Worm (Caenorhabditis elegans) whole organism, L1 larva: ENCODE data around the gene C15H9.5.

Experiments used
- C16A3.4 ChIP-seq: fragments of 150-350 bp; optimal IDR thresholded peaks from 2 replicates; lab custom pipeline; 2014; ENCODE audit warnings: missing biosample characterization, missing genetic modification characterization
- F16B12.6 ChIP-seq: fragments of 150-350 bp; optimal IDR thresholded peaks from 2 replicates; lab custom pipeline; 2014; ENCODE audit warnings: missing biosample characterization, missing genetic modification characterization
- aha-1 ChIP-seq: fragments of 150-350 bp; optimal IDR thresholded peaks from 2 replicates; lab custom pipeline; 2014; ENCODE audit warnings: missing biosample characterization, missing genetic modification characterization
- alr-1 ChIP-seq: fragments of 200-800 bp; sonication (Bioruptor generic); optimal IDR thresholded peaks from 2 replicates; lab custom pipeline; 2018; ENCODE audit warnings: borderline replicate concordance, mild to moderate bottlenecking, missing genetic modification characterization, missing compliant biosample characterization
- ama-1 ChIP-seq: fragments of 150-350 bp; optimal IDR thresholded peaks from 2 replicates; lab custom pipeline; 2014
- blmp-1 ChIP-seq: fragments of 150-350 bp; optimal IDR thresholded peaks from 2 replicates; lab custom pipeline; 2014; ENCODE audit warnings: missing biosample characterization, missing genetic modification characterization
- ceh-8 ChIP-seq: fragments of 200-800 bp; sonication (Bioruptor generic); optimal IDR thresholded peaks from 2 replicates; lab custom pipeline; 2018; ENCODE audit warnings: mild to moderate bottlenecking, missing genetic modification characterization, moderate library complexity, missing compliant biosample characterization
- ceh-82 ChIP-seq, 3 experiments: fragments of 150-350 bp in 1 of 3; sonication (generic microtip) in 2 of 3; optimal IDR thresholded peaks; 2 replicates each; lab custom pipeline; 2014 to 2017; ENCODE audit warnings: missing biosample characterization in 3 of 3, missing genetic modification characterization in 3 of 3
- ceh-88 ChIP-seq: fragments of 200-800 bp; sonication (Bioruptor generic); IDR thresholded peaks from 2 replicates; pipeline ENCODE4 v1.3.6; 2022; ENCODE audit warnings: missing genetic modification characterization, missing compliant biosample characterization
- ces-1 ChIP-seq: fragments of 150-350 bp; optimal IDR thresholded peaks from 2 replicates; lab custom pipeline; 2014; ENCODE audit warnings: missing biosample characterization, missing genetic modification reagents, missing genetic modification characterization
- dpl-1 ChIP-seq, 3 experiments: fragments of 150-350 bp in 2 of 3; sonication (generic microtip) in 1 of 3; optimal IDR thresholded peaks; 2 replicates each; lab custom pipeline; 2014 to 2017; ENCODE audit warnings: missing biosample characterization in 3 of 3, missing genetic modification characterization in 3 of 3, missing genetic modification reagents in 3 of 3
- dsc-1 ChIP-seq: sonication (generic microtip); optimal IDR thresholded peaks from 2 replicates; lab custom pipeline; 2016; ENCODE audit warnings: mild to moderate bottlenecking, missing genetic modification characterization, missing compliant biosample characterization
- efl-1 ChIP-seq, 4 experiments: fragments of 150-350 bp; optimal IDR thresholded peaks in 3 of 4; peaks in 1 of 4; 1 replicate in 1 of 4; 2 replicates in 3 of 4; lab custom pipeline; 2014; ENCODE audit warnings: missing biosample characterization in 2 of 4, missing genetic modification characterization in 2 of 4, missing genetic modification reagents in 2 of 4
- egl-13 ChIP-seq: sonication (generic microtip); optimal IDR thresholded peaks from 2 replicates; lab custom pipeline; 2016; ENCODE audit warnings: missing genotype, missing genetic modification reagents, missing genetic modification characterization, missing compliant biosample characterization
- elt-2 ChIP-seq: sonication (generic microtip); optimal IDR thresholded peaks from 2 replicates; lab custom pipeline; 2016; ENCODE audit warnings: missing genetic modification characterization, mild to moderate bottlenecking, inconsistent platforms, missing compliant biosample characterization, missing genetic modification reagents
- elt-3 ChIP-seq, 6 experiments: fragments of 150-350 bp in 1 of 6; sonication (generic microtip); optimal IDR thresholded peaks; 2 replicates each; lab custom pipeline; 2017 to 2018; ENCODE audit warnings: missing biosample characterization in 6 of 6, missing genetic modification characterization in 6 of 6, inconsistent platforms in 1 of 6
- fkh-8 ChIP-seq: sonication (generic microtip); optimal IDR thresholded peaks from 2 replicates; lab custom pipeline; 2016; ENCODE audit warnings: mild to moderate bottlenecking, missing genetic modification characterization, missing compliant biosample characterization
- fos-1 ChIP-seq: fragments of 150-350 bp; optimal IDR thresholded peaks from 2 replicates; lab custom pipeline; 2014; ENCODE audit warnings: missing biosample characterization, missing genetic modification characterization
- irx-1 ChIP-seq: sonication (generic microtip); optimal IDR thresholded peaks from 2 replicates; lab custom pipeline; 2016; ENCODE audit warnings: missing genetic modification characterization, missing compliant biosample characterization
- lin-14 ChIP-seq: fragments of 200-800 bp; sonication (Bioruptor generic); optimal IDR thresholded peaks from 2 replicates; lab custom pipeline; 2018; ENCODE audit warnings: mild to moderate bottlenecking, missing genetic modification characterization, moderate library complexity, missing compliant biosample characterization
- lin-15B ChIP-seq: fragments of 150-350 bp; sonication (generic microtip); optimal IDR thresholded peaks from 3 replicates; lab custom pipeline; 2014; ENCODE audit warnings: missing biosample characterization, missing genetic modification characterization
- lin-35 ChIP-seq, 2 experiments: fragments of 150-350 bp; optimal IDR thresholded peaks; 2 replicates each; lab custom pipeline; 2014; ENCODE audit warnings: missing biosample characterization in 2 of 2, missing genetic modification characterization in 2 of 2, missing genetic modification reagents in 2 of 2
- lin-39 ChIP-seq: fragments of 150-350 bp; optimal IDR thresholded peaks from 2 replicates; lab custom pipeline; 2014; ENCODE audit warnings: missing biosample characterization, missing genetic modification reagents, missing genetic modification characterization
- lir-3 ChIP-seq: sonication (generic microtip); optimal IDR thresholded peaks from 2 replicates; lab custom pipeline; 2016; ENCODE audit warnings: mild to moderate bottlenecking, missing genetic modification characterization, moderate library complexity, missing compliant biosample characterization; ENCODE audit not compliant: poor library complexity
- mab-9 ChIP-seq: fragments of 200-800 bp; sonication (Bioruptor generic); IDR thresholded peaks from 2 replicates; pipeline ENCODE4 v1.3.6; 2022; ENCODE audit warnings: missing genetic modification reagents, missing genetic modification characterization, missing compliant biosample characterization
- mef-2 ChIP-seq: fragments of 150-350 bp; optimal IDR thresholded peaks from 2 replicates; lab custom pipeline; 2014; ENCODE audit warnings: missing biosample characterization, missing genetic modification characterization
- mep-1 ChIP-seq: fragments of 150-350 bp; optimal IDR thresholded peaks from 2 replicates; lab custom pipeline; 2014; ENCODE audit warnings: missing biosample characterization, missing genetic modification characterization
- nhr-12 ChIP-seq: sonication (generic microtip); optimal IDR thresholded peaks from 2 replicates; lab custom pipeline; 2017; ENCODE audit warnings: missing biosample characterization, missing genetic modification characterization
- nhr-19 ChIP-seq: fragments of 200-800 bp; sonication (Bioruptor generic); conservative IDR thresholded peaks from 2 replicates; pipeline ENCODE4 v1.3.6; 2022; ENCODE audit warnings: missing genetic modification characterization, missing compliant biosample characterization
- nhr-20 ChIP-seq: sonication (generic microtip); optimal IDR thresholded peaks from 2 replicates; lab custom pipeline; 2016; ENCODE audit warnings: mild to moderate bottlenecking, missing genetic modification characterization, missing compliant biosample characterization
- nhr-237 ChIP-seq: fragments of 150-350 bp; optimal IDR thresholded peaks from 2 replicates; lab custom pipeline; 2014; ENCODE audit warnings: missing biosample characterization, missing genetic modification characterization
- nhr-71 ChIP-seq: sonication (generic microtip); optimal IDR thresholded peaks from 2 replicates; lab custom pipeline; 2016; ENCODE audit warnings: mild to moderate bottlenecking, missing genetic modification characterization, moderate library complexity, missing compliant biosample characterization
- nhr-90 ChIP-seq: sonication (generic microtip); optimal IDR thresholded peaks from 2 replicates; lab custom pipeline; 2016; ENCODE audit warnings: mild to moderate bottlenecking, missing genetic modification characterization, missing compliant biosample characterization; ENCODE audit not compliant: poor library complexity
- pag-3 ChIP-seq: sonication (generic microtip); optimal IDR thresholded peaks from 2 replicates; lab custom pipeline; 2017; ENCODE audit warnings: missing genetic modification characterization, mild to moderate bottlenecking, missing compliant biosample characterization, antibody characterized with exemption, borderline replicate concordance; ENCODE audit not compliant: insufficient read depth
- pax-3 ChIP-seq: fragments of 200-800 bp; sonication (Bioruptor generic); optimal IDR thresholded peaks from 2 replicates; lab custom pipeline; 2018; ENCODE audit warnings: mild to moderate bottlenecking, missing genetic modification characterization, moderate library complexity, missing compliant biosample characterization
- rnt-1 ChIP-seq: sonication (generic microtip); optimal IDR thresholded peaks from 2 replicates; lab custom pipeline; 2016; ENCODE audit warnings: mild to moderate bottlenecking, missing genetic modification characterization, moderate library complexity, missing compliant biosample characterization
- snpc-4 ChIP-seq: fragments of 150-350 bp; optimal IDR thresholded peaks from 2 replicates; lab custom pipeline; 2014; ENCODE audit warnings: missing biosample characterization, missing genetic modification characterization
- unc-30 ChIP-seq: sonication (generic microtip); optimal IDR thresholded peaks from 2 replicates; lab custom pipeline; 2017; ENCODE audit warnings: missing biosample characterization, missing genetic modification characterization
- unc-62 ChIP-seq: fragments of 150-350 bp; optimal IDR thresholded peaks from 2 replicates; lab custom pipeline; 2014; ENCODE audit warnings: missing biosample characterization, missing genetic modification reagents, missing genetic modification characterization
- unc-98 ChIP-seq: fragments of 200-800 bp; sonication (Bioruptor generic); IDR thresholded peaks from 2 replicates; pipeline ENCODE4 v1.3.6; 2022; ENCODE audit warnings: missing genetic modification characterization, missing compliant biosample characterization
- vab-15 ChIP-seq: sonication (generic microtip); optimal IDR thresholded peaks from 2 replicates; lab custom pipeline; 2017; ENCODE audit warnings: missing genotype, mild to moderate bottlenecking, missing genetic modification characterization, missing compliant biosample characterization
- ztf-11 ChIP-seq, 2 experiments: sonication (generic microtip); optimal IDR thresholded peaks; 2 replicates each; lab custom pipeline; 2016 to 2017; ENCODE audit warnings: missing genetic modification characterization in 2 of 2, missing biosample characterization in 1 of 2, missing compliant biosample characterization in 1 of 2

Gene C15H9.5

ce11 chrX:6066618-6067017, 26.5 kb upstream of the C15H9.5 start:
- TF ChIP-seq vab-15 (tag; lab: Kevin White, UChicago): no peak
- no peak for TF ChIP-seq unc-30 (tag; lab: Kevin White, UChicago)
- peak; percentile 63 for TF ChIP-seq blmp-1 (tag; lab: Kevin White, UChicago)
- TF ChIP-seq ceh-82 (tag; optimal IDR thresholded peaks at IDR 0.05; lab: Kevin White, UChicago): no peak

- TF ChIP-seq lir-3 (tag; lab: Kevin White, UChicago) (no peak), F16B12.6 (no peak), rnt-1 (no peak), mab-9 (GFP tag; lab: Robert Waterston, UW) (no peak)
- TF ChIP-seq, all 84 proteins: peak for 0
These were observed 17.9 kb upstream of the C15H9.5 start, which contains the start of gene lgc-58 for ce11 chrX:6075209-6075608. Gene lgc-58 (plus strand): TSS chrX:6075509.

ce11 chrX:6081793-6082192, 11.3 kb upstream of the C15H9.5 start:
- TF ChIP-seq nhr-19 (GFP tag; lab: Robert Waterston, UW) (no peak), alr-1 (tag; lab: Kevin White, UChicago) (no peak), mep-1 (tag; lab: Kevin White, UChicago) (no peak), elt-3 (tag; optimal IDR thresholded peaks at IDR 0.05; lab: Kevin White, UChicago) (peak in 3 of 6 experiments; percentile 41 to 72 (median 66)), lin-14 (GFP tag; lab: Kevin White, UChicago) (peak; percentile 48), ceh-88 (GFP tag; lab: Robert Waterston, UW) (no peak), irx-1 (tag; lab: Kevin White, UChicago) (no peak), nhr-20 (peak; percentile 15), ceh-8 (GFP tag; lab: Kevin White, UChicago) (no peak), unc-62 (GFP tag; lab: Kevin White, UChicago) (no peak), unc-30 (tag; lab: Kevin White, UChicago) (no peak), mef-2 (no peak), nhr-12 (tag; lab: Kevin White, UChicago) (no peak), mab-9 (GFP tag; lab: Robert Waterston, UW) (no peak), nhr-71 (tag; lab: Kevin White, UChicago) (no peak), fkh-8 (no peak), ama-1 (lab: Kevin White, UChicago) (no peak), dsc-1 (no peak), rnt-1 (no peak), egl-13 (no peak), elt-2 (tag; lab: Kevin White, UChicago) (peak; percentile 38), nhr-237 (no peak), lin-39 (tag; lab: Kevin White, UChicago) (no peak), C16A3.4 (no peak), vab-15 (tag; lab: Kevin White, UChicago) (no peak), aha-1 (tag; lab: Kevin White, UChicago) (no peak), pag-3 (tag; lab: Kevin White, UChicago) (no peak), dpl-1 (GFP tag; optimal IDR thresholded peaks at IDR 0.05; lab: Kevin White, UChicago) (no peak), snpc-4 (tag; lab: Kevin White, UChicago) (no peak), ces-1 (GFP tag; lab: Kevin White, UChicago) (no peak), blmp-1 (tag; lab: Kevin White, UChicago) (peak; percentile 44), lin-35 (GFP tag; optimal IDR thresholded peaks at IDR 0.05; lab: Kevin White, UChicago) (peak in 1 of 2 experiments; percentile 14), lir-3 (tag; lab: Kevin White, UChicago) (no peak)

- TF ChIP-seq nhr-90 (no peak), mab-9 (GFP tag; lab: Robert Waterston, UW) (no peak), rnt-1 (no peak), ceh-82 (tag; optimal IDR thresholded peaks at IDR 0.05; lab: Kevin White, UChicago) (no peak), efl-1 (optimal IDR thresholded peaks at IDR 0.05; lab: Kevin White, UChicago) (no peak), efl-1 (GFP tag; optimal IDR thresholded peaks at IDR 0.05 in 1 of 2; lab: Kevin White, UChicago) (no peak), dpl-1 (GFP tag; optimal IDR thresholded peaks at IDR 0.05; lab: Kevin White, UChicago) (no peak), ama-1 (lab: Kevin White, UChicago) (no peak), unc-98 (GFP tag; lab: Robert Waterston, UW) (no peak), alr-1 (tag; lab: Kevin White, UChicago) (no peak), lin-15B (no peak), vab-15 (tag; lab: Kevin White, UChicago) (no peak), irx-1 (tag; lab: Kevin White, UChicago) (no peak), fos-1 (tag; lab: Kevin White, UChicago) (no peak), ceh-88 (GFP tag; lab: Robert Waterston, UW) (no peak), unc-30 (tag; lab: Kevin White, UChicago) (no peak), pax-3 (tag; lab: Kevin White, UChicago) (no peak), ztf-11 (tag; optimal IDR thresholded peaks at IDR 0.05; lab: Kevin White, UChicago) (no peak)
- TF ChIP-seq, all 84 proteins: peak for 0
These were observed 10.4 kb upstream of the C15H9.5 start, which contains the start of gene C45B2.3 for ce11 chrX:6082660-6083059. Gene C45B2.3 (plus strand): TSS chrX:6082960.
